Fruit fly (Drosophila melanogaster): ENCODE measurements around the gene CG5653.

DNA sequence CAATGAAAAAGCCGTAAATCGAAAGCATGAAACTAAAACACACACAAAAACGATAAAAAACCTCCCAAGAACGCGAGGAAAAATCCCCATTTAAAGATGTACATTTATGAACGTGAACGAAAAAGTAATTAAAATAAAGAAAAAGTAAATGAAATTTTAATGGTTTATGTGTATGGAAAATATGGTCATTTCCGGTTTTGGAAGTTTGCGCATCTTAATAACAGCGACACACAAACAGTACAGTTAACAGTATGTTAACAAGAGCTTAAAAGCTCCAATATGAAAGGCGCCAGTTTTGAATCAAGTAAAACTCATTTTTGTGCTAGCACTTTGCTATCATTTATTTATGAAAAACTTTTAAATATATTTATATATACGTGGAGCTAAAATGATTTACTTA is 34.3 kb downstream of the CG5653 start:
- no peak for TF ChIP-seq Ets21C (GFP tag; optimal IDR thresholded peaks at IDR 0.05)
- no peak for TF ChIP-seq Hr39 (GFP tag; optimal IDR thresholded peaks at IDR 0.05)
- TF ChIP-seq Gug (GFP tag; IDR thresholded peaks at IDR 0.05), result no peak

Measured in whole organism, prepupa.